Worm (Caenorhabditis elegans) whole organism, L4 larva: Measurements from ENCODE around the gene lin-56.

ENCODE experiments used
- daf-12 ChIP-seq: fragments of 150-350 bp; optimal IDR thresholded peaks from 2 replicates; lab custom pipeline; 2014; ENCODE audit warnings: missing biosample characterization, missing genetic modification reagents, missing genetic modification characterization
- lin-13 ChIP-seq: fragments of 150-350 bp; optimal IDR thresholded peaks from 2 replicates; lab custom pipeline; 2014; ENCODE audit warnings: missing biosample characterization, missing genetic modification reagents, missing genetic modification characterization
- nhr-25 ChIP-seq: sonication (generic microtip); optimal IDR thresholded peaks from 2 replicates; lab custom pipeline; 2017; ENCODE audit warnings: missing genetic modification characterization, mild to moderate bottlenecking, missing compliant biosample characterization, antibody characterized with exemption, moderate library complexity, borderline replicate concordance; ENCODE audit not compliant: insufficient read depth

DNA sequence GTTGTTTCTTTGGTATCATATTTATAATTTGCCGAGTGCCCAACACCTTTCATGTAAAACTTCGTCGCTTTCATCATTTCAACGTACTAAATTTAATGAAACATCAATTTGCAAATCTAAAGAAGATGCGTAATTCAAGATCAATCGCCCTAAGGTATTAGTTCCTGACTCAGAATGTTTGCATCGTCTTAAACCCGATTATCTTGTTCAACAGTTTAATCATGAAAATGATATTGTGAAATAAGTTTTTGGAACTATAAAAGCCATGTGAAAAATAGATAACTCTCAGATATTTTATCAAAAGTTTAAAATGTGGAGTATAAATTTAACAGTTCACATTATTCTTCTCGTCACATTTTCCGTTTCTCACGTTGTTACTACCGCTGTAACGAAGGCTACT, 9.8 kb upstream of the lin-56 start, which contains the start of gene E04D5.4:
- TF ChIP-seq daf-12 (tag; lab: Kevin White, UChicago) (no peak), lin-13 (GFP tag; lab: Kevin White, UChicago) (no peak), nhr-25 (tag; lab: Kevin White, UChicago) (no peak)
